Worm (Caenorhabditis elegans): ENCODE results near the gene T26E4.4.

T26E4.4 gene

DNA sequence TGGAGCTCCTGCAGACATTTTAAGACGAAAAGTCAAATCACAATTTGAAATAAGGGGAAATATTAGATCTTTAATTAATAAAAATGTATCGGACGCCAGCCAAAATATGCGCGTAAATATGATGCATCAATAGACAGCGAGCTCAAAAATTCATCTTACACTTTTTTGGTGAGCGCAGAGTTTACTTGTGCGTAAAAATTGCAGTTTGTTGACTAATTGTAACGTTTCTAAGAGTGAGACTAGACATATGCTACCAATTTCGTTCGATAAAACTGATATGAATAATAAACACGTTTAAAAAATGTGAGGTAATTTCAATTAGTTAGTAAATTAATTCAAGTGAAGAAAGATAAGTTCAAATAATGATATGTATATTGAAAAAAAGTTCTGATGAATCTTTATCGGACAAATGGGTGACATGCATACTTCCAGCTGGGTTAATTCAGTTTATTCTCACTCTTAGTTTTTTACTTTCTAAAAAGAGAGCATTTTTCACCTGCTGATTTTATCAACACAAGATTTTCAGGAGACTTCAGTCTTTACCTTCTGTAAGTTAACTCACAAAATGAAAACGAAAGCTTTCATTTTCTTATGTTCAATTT lies 13.1 kb downstream of the T26E4.4 start, which contains the start of the genes nhr-285 and irld-52:
nhr-285 (minus strand) TSS at position 101 of the 602 bp plus-strand sequence.
irld-52 (plus strand) TSS at position 552 of the 602 bp plus-strand sequence.
- TF ChIP-seq nhr-237 (tag; optimal IDR thresholded peaks at IDR 0.05) = no peak
- TF ChIP-seq nhr-11 (tag; optimal IDR thresholded peaks at IDR 0.05) = no peak
- TF ChIP-seq lin-11 (tag; optimal IDR thresholded peaks at IDR 0.05) = no peak
- no peak for TF ChIP-seq mab-5 (tag; optimal IDR thresholded peaks at IDR 0.05)
- no peak for TF ChIP-seq dmd-4 (tag; optimal IDR thresholded peaks at IDR 0.05)
- no peak for TF ChIP-seq alr-1 (tag; optimal IDR thresholded peaks at IDR 0.05)
- TF ChIP-seq nhr-129 (tag; optimal IDR thresholded peaks at IDR 0.05) = no peak
- TF ChIP-seq R02D3.7 (tag; optimal IDR thresholded peaks at IDR 0.05) = no peak
- no peak for TF ChIP-seq ama-1 (optimal IDR thresholded peaks at IDR 0.05)
- no peak for TF ChIP-seq peb-1 (tag; optimal IDR thresholded peaks at IDR 0.05)
- TF ChIP-seq unc-55 (GFP tag; optimal IDR thresholded peaks at IDR 0.05) = no peak
- no peak for TF ChIP-seq mdl-1 (tag; optimal IDR thresholded peaks at IDR 0.05)
- TF ChIP-seq nhr-77 (tag; optimal IDR thresholded peaks at IDR 0.05) = no peak
- no peak for TF ChIP-seq gmeb-1 (tag; optimal IDR thresholded peaks at IDR 0.05)
- TF ChIP-seq lsy-2 (tag; optimal IDR thresholded peaks at IDR 0.05) = no peak
- TF ChIP-seq ztf-4 (tag; optimal IDR thresholded peaks at IDR 0.05) = no peak
- no peak for TF ChIP-seq skn-1 (tag; optimal IDR thresholded peaks at IDR 0.05)
- no peak for TF ChIP-seq unc-62 (GFP tag; optimal IDR thresholded peaks at IDR 0.05)

DNA sequence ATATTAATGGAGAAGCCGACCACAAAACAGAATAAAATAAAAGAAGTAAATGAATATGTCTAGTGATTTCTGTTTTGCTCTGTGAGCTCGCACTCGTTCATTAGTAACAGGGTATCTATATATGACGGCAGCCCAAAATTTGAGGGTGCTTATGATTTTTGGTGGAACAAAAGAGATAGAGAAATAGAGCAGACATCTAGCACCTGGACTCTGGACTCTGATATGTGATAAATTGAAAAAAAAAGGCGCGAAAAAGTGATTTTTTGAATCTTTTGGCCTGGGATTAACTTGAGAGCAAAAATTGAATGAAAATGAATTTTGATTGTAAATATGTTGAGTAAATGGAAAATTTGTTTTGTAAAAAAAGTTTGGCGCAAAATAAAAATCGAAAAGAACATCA lies 15.7 kb downstream of the T26E4.4 start, which contains the start of gene nhr-283:
nhr-283 (minus strand) TSS at position 101 of the 400 bp plus-strand sequence.
- TF ChIP-seq nhr-129 (tag; optimal IDR thresholded peaks at IDR 0.05) (no peak), gmeb-1 (tag; optimal IDR thresholded peaks at IDR 0.05) (no peak), elt-1 (tag; optimal IDR thresholded peaks at IDR 0.05) (no peak), R02D3.7 (tag; optimal IDR thresholded peaks at IDR 0.05) (no peak), lsy-2 (tag; optimal IDR thresholded peaks at IDR 0.05) (no peak), zag-1 (tag; optimal IDR thresholded peaks at IDR 0.05) (no peak), mab-5 (tag; optimal IDR thresholded peaks at IDR 0.05) (no peak), blmp-1 (tag; optimal IDR thresholded peaks at IDR 0.05; ENCODE audit: insufficient read depth) (no peak), nhr-77 (tag; optimal IDR thresholded peaks at IDR 0.05) (no peak), nhr-21 (tag; optimal IDR thresholded peaks at IDR 0.05) (no peak), nhr-25 (tag; optimal IDR thresholded peaks at IDR 0.05) (no peak), lin-13 (GFP tag; optimal IDR thresholded peaks at IDR 0.05) (no peak), sma-9 (GFP tag; optimal IDR thresholded peaks at IDR 0.05) (no peak), sma-9 (tag; optimal IDR thresholded peaks at IDR 0.05) (no peak)

DNA sequence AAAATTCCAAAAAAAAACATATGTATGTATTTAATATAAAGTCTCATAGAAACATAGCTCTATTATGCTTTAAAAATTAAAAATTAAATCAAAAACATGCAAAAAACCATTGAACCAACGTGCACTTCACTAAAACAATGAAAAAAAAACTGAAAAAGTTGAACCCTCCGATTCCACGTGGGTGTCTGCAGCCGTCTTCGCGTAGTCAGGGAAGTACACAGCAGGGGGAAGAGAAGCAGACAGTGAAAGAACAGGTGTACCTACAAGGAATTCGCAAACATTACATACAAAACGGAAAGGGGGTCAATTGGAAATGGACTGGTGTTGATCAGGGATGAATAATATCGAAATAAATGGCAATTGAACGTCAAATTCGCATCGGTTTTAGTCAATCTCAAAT lies 18.4 kb downstream of the T26E4.4 start:
- no peak for TF ChIP-seq peb-1 (tag; optimal IDR thresholded peaks at IDR 0.05)
- no peak for TF ChIP-seq elt-1 (tag; optimal IDR thresholded peaks at IDR 0.05)
- no peak for TF ChIP-seq unc-39 (tag; optimal IDR thresholded peaks at IDR 0.05)
- peak in 1 of 2 experiments; percentile 1 for TF ChIP-seq mdl-1 (tag; optimal IDR thresholded peaks at IDR 0.05)
- no peak for TF ChIP-seq nhr-25 (tag; optimal IDR thresholded peaks at IDR 0.05)
- TF ChIP-seq crh-2 (tag; optimal IDR thresholded peaks at IDR 0.05) = no peak
- no peak for TF ChIP-seq unc-62 (GFP tag; optimal IDR thresholded peaks at IDR 0.05)
- no peak for TF ChIP-seq nhr-10 (tag; optimal IDR thresholded peaks at IDR 0.05)
- TF ChIP-seq sma-9 (GFP tag; optimal IDR thresholded peaks at IDR 0.05) = peak; percentile 29
- no peak for TF ChIP-seq sma-9 (tag; optimal IDR thresholded peaks at IDR 0.05)
- TF ChIP-seq ceh-16 (tag; optimal IDR thresholded peaks at IDR 0.05) = no peak
- TF ChIP-seq alr-1 (tag; optimal IDR thresholded peaks at IDR 0.05) = no peak
- no peak for TF ChIP-seq zag-1 (tag; optimal IDR thresholded peaks at IDR 0.05)
- TF ChIP-seq ztf-4 (tag; optimal IDR thresholded peaks at IDR 0.05) = no peak
- no peak for TF ChIP-seq ztf-1 (GFP tag; conservative IDR thresholded peaks at IDR 0.05)
- no peak for TF ChIP-seq egl-27 (tag; optimal IDR thresholded peaks at IDR 0.05)
- no peak for TF ChIP-seq nhr-129 (tag; optimal IDR thresholded peaks at IDR 0.05)

DNA sequence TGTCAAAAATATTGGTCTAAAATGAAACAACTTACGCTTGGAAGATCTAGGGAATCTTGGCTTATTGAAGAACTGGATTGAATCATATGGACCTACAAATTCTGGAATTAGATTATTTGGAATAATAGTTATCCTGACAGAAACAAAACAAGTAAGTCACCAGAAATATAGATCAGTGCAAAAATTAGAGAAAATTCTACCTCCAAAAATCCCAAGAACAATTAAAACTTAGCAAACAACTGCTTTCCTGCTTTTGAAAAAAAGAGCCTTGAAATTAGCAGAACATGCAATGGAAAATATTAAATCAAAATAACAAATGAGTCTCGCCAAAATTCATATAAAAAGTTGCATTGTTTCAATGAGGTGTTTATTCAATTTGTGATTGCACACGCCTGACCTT lies 19.2 kb downstream of the T26E4.4 start, which contains the start of gene nhr-60:
nhr-60 (minus strand) TSS at position 101 of the 400 bp plus-strand sequence.
- no peak for TF ChIP-seq ztf-1 (GFP tag; conservative IDR thresholded peaks at IDR 0.05)
- no peak for TF ChIP-seq crh-2 (tag; optimal IDR thresholded peaks at IDR 0.05)
- TF ChIP-seq ceh-82 (tag; optimal IDR thresholded peaks at IDR 0.05) = no peak
- TF ChIP-seq R02D3.7 (tag; optimal IDR thresholded peaks at IDR 0.05) = no peak
- no peak for TF ChIP-seq alr-1 (tag; optimal IDR thresholded peaks at IDR 0.05)
- TF ChIP-seq aly-2 (tag; optimal IDR thresholded peaks at IDR 0.05) = no peak
- TF ChIP-seq ceh-16 (tag; optimal IDR thresholded peaks at IDR 0.05) = no peak
- TF ChIP-seq lin-11 (tag; optimal IDR thresholded peaks at IDR 0.05) = no peak
- TF ChIP-seq C34F6.9 (tag; optimal IDR thresholded peaks at IDR 0.05) = no peak
- TF ChIP-seq lin-39 (tag; optimal IDR thresholded peaks at IDR 0.05) = no peak

Measured in whole organism, L2 larva.